Worm (Caenorhabditis elegans): Measurements from ENCODE around the gene gly-13.

DNA sequence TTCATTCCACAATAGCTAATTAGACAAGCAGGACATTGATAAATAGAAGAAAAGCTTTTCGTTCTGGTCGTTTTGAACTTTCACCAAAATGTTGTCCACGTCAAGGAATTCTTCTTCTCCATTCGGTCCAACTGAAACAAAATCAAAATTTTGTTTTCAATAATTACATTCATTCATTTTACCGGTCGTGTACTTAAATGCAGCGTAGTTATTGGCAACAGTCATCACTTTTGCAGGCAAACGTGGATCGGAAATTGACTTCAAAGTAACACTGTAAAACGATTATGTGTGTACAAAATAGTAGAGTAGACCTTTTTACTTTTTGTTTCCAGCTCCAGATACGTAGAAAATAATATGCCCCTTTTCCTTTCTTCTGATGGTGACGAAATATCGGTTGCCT, 40.4 kb downstream of the gly-13 start:
- TF ChIP-seq nhr-11 (tag; optimal IDR thresholded peaks at IDR 0.05) (no peak), elt-3 (tag; optimal IDR thresholded peaks at IDR 0.05) (no peak), ztf-4 (tag; optimal IDR thresholded peaks at IDR 0.05) (no peak), alr-1 (tag; optimal IDR thresholded peaks at IDR 0.05) (no peak), nhr-12 (tag; optimal IDR thresholded peaks at IDR 0.05) (no peak), F13H6.1 (tag; optimal IDR thresholded peaks at IDR 0.05) (no peak), elt-1 (tag; optimal IDR thresholded peaks at IDR 0.05) (no peak), ceh-16 (tag; optimal IDR thresholded peaks at IDR 0.05) (no peak)

Data from whole organism, L2 larva.